4 fruit fly cellular contexts compared by ENCODE assay signal in the genomic region with DNA sequence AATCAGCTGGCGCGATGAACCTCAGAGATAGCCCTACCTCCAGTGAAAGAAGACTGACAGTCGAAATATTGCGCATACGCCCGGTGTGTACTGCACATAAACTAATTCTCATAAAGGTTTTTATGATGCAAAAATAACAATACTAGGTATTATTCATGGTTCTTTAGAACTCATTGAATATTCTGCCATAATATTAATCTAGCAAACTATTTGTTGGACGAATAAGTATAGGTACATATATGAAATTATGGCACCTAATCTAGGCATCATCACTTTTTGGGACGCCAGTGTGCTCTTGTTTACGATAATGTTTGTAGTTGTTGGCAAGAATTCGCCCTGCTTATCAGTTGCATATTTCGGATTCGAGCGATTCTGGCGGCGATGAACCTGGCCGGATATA.
TF ChIP-seq lines count a peak whose summit lies in the region.

No protein-coding gene starts in this region.

TF ChIP-seq in whole organism, adult, 20 proteins besides CTCF, POLR2A, EP300 and RAD21 (continued from another document):
- TF ChIP-seq Mnt (GFP tag; optimal IDR thresholded peaks at IDR 0.05; lab: Kevin White, UChicago) (no peak), ovo (GFP tag; optimal IDR thresholded peaks at IDR 0.05; lab: Kevin White, UChicago) (no peak)

TF ChIP-seq in whole organism, embryonic, 481 proteins besides CTCF, POLR2A, EP300 and RAD21 (continued from another document and continues in another):
- peak; percentile 47; the same call in 1 of the 2 replicates for TF ChIP-seq CG32532 (GFP tag; IDR thresholded peaks at IDR 0.05; lab: Robert Waterston, UW)
- TF ChIP-seq dysf (GFP tag; IDR thresholded peaks at IDR 0.05; lab: Robert Waterston, UW) = 0 out of 3 replicates have a peak, but pooled peaks have one; percentile 31
- no peak for TF ChIP-seq CG17829 (tag; optimal IDR thresholded peaks at IDR 0.05; lab: Kevin White, UChicago)
- TF ChIP-seq seq (GFP tag; IDR thresholded peaks at IDR 0.05; lab: Robert Waterston, UW) = peak; percentile 20; the same call in 1 of the 2 replicates
- peak; percentile 30 for TF ChIP-seq lab (GFP tag; optimal IDR thresholded peaks at IDR 0.05; lab: Kevin White, UChicago)
- TF ChIP-seq CG2678 (tag; optimal IDR thresholded peaks at IDR 0.05; lab: Kevin White, UChicago) = peak; percentile 61
- no peak for TF ChIP-seq CG9932 (GFP tag; IDR thresholded peaks at IDR 0.05; lab: Robert Waterston, UW)
- TF ChIP-seq gcm (GFP tag; optimal IDR thresholded peaks at IDR 0.05; lab: Kevin White, UChicago) = no peak
- no peak for TF ChIP-seq Bdp1 (GFP tag; optimal IDR thresholded peaks at IDR 0.05; lab: Kevin White, UChicago)
- peak; percentile 11 for TF ChIP-seq CoRest (tag; optimal IDR thresholded peaks at IDR 0.05; lab: Kevin White, UChicago)
- no peak for TF ChIP-seq pnt (GFP tag; optimal IDR thresholded peaks at IDR 0.05; lab: Kevin White, UChicago)
- TF ChIP-seq CG12071 (GFP tag; optimal IDR thresholded peaks at IDR 0.05; lab: Kevin White, UChicago) = peak; percentile 3
- TF ChIP-seq org-1 (GFP tag; optimal IDR thresholded peaks at IDR 0.05; lab: Kevin White, UChicago) = peak; percentile 4
- TF ChIP-seq CG7372 (GFP tag; IDR thresholded peaks at IDR 0.05; lab: Robert Waterston, UW) = peak; percentile 82
- TF ChIP-seq inv (GFP tag; IDR thresholded peaks at IDR 0.05; lab: Robert Waterston, UW; ENCODE audit: partially characterized antibody) = no peak
- peak; percentile 11 for TF ChIP-seq CG1603 (tag; optimal IDR thresholded peaks at IDR 0.05; lab: Kevin White, UChicago)
- TF ChIP-seq CG34422 (GFP tag; IDR thresholded peaks at IDR 0.05; lab: Robert Waterston, UW) = peak; percentile 56; the same call in 1 of the 3 replicates
- TF ChIP-seq row (GFP tag; IDR thresholded peaks at IDR 0.05; lab: Robert Waterston, UW) = peak; percentile 27; the same call in 1 of the 3 replicates
- 0 out of 2 replicates have a peak, but pooled peaks have one; percentile 4 for TF ChIP-seq bowl (GFP tag; IDR thresholded peaks at IDR 0.05; lab: Robert Waterston, UW)
- no peak for TF ChIP-seq z (GFP tag; IDR thresholded peaks at IDR 0.05; lab: Robert Waterston, UW)
- peak in 1 of 2 experiments; percentile 19 for TF ChIP-seq crp (GFP tag; optimal IDR thresholded peaks at IDR 0.05; lab: Kevin White, UChicago)
- no peak for TF ChIP-seq CG10654 (GFP tag; optimal IDR thresholded peaks at IDR 0.05; lab: Kevin White, UChicago)
- peak; percentile 3 for TF ChIP-seq CG18619 (GFP tag; optimal IDR thresholded peaks at IDR 0.05; lab: Kevin White, UChicago)
- TF ChIP-seq Sry-δ (GFP tag; optimal IDR thresholded peaks at IDR 0.05; lab: Kevin White, UChicago) = no peak
- no peak for TF ChIP-seq scrt (GFP tag; optimal IDR thresholded peaks at IDR 0.05; lab: Kevin White, UChicago)
- peak; percentile 52 for TF ChIP-seq CG15601 (tag; optimal IDR thresholded peaks at IDR 0.05; lab: Kevin White, UChicago)
- TF ChIP-seq Dbx (GFP tag; IDR thresholded peaks at IDR 0.05; lab: Robert Waterston, UW) = peak; percentile 22; the same call in 1 of the 3 replicates
- TF ChIP-seq CG14441 (GFP tag; IDR thresholded peaks at IDR 0.05; lab: Robert Waterston, UW) = 0 out of 2 replicates have a peak, but pooled peaks have one; percentile 27
- no peak for TF ChIP-seq CG30020 (tag; optimal IDR thresholded peaks at IDR 0.05; lab: Kevin White, UChicago)
- no peak for TF ChIP-seq vfl (GFP tag; optimal IDR thresholded peaks at IDR 0.05; lab: Kevin White, UChicago)
- no peak for TF ChIP-seq ttk (GFP tag; IDR thresholded peaks at IDR 0.05; lab: Robert Waterston, UW)
- 0 out of 2 replicates have a peak, but pooled peaks have one; percentile 8 for TF ChIP-seq Atf6 (GFP tag; IDR thresholded peaks at IDR 0.05; lab: Robert Waterston, UW)
- no peak for TF ChIP-seq gce (GFP tag; IDR thresholded peaks at IDR 0.05; lab: Robert Waterston, UW)
- TF ChIP-seq Dp (GFP tag; optimal IDR thresholded peaks at IDR 0.05; lab: Kevin White, UChicago) = no peak
- TF ChIP-seq CG11723 (GFP tag; optimal IDR thresholded peaks at IDR 0.05; lab: Kevin White, UChicago) = no peak
- no peak for TF ChIP-seq hkb (optimal IDR thresholded peaks at IDR 0.05; lab: Kevin White, UChicago)
- peak; percentile 34; the same call in 1 of the 2 replicates for TF ChIP-seq hkb (GFP tag; IDR thresholded peaks at IDR 0.05; lab: Robert Waterston, UW)
- TF ChIP-seq CG12744 (GFP tag; optimal IDR thresholded peaks at IDR 0.05; lab: Kevin White, UChicago) = no peak
- TF ChIP-seq CG18599 (GFP tag; optimal IDR thresholded peaks at IDR 0.05; lab: Kevin White, UChicago) = peak; percentile 46
- no peak for TF ChIP-seq CG18011 (GFP tag; optimal IDR thresholded peaks at IDR 0.05; lab: Kevin White, UChicago)

TF ChIP-seq in whole organism, prepupa, 60 proteins besides CTCF, POLR2A, EP300 and RAD21 (continued from another document):
- TF ChIP-seq fd85E (GFP tag; optimal IDR thresholded peaks at IDR 0.05; lab: Kevin White, UChicago) = no peak
- TF ChIP-seq esn (GFP tag; optimal IDR thresholded peaks at IDR 0.05; lab: Kevin White, UChicago) = peak; percentile 83
- peak; percentile 53 for TF ChIP-seq Sox14 (GFP tag; optimal IDR thresholded peaks at IDR 0.05; lab: Kevin White, UChicago)
- peak; percentile 80 for TF ChIP-seq Sox102F (GFP tag; optimal IDR thresholded peaks at IDR 0.05; lab: Kevin White, UChicago)
- no peak for TF ChIP-seq Ets96B (tag; optimal IDR thresholded peaks at IDR 0.05; lab: Kevin White, UChicago)
- no peak for TF ChIP-seq fd59A (GFP tag; optimal IDR thresholded peaks at IDR 0.05; lab: Kevin White, UChicago)
- no peak for TF ChIP-seq fkh (GFP tag; optimal IDR thresholded peaks at IDR 0.05; lab: Kevin White, UChicago)
- TF ChIP-seq CG16779 (tag; optimal IDR thresholded peaks at IDR 0.05; lab: Kevin White, UChicago) = no peak
- TF ChIP-seq CG10669 (GFP tag; optimal IDR thresholded peaks at IDR 0.05; lab: Kevin White, UChicago) = no peak
- TF ChIP-seq Met (GFP tag; optimal IDR thresholded peaks at IDR 0.05; lab: Kevin White, UChicago) = peak; percentile 71
- TF ChIP-seq topi (GFP tag; optimal IDR thresholded peaks at IDR 0.05; lab: Kevin White, UChicago) = peak; percentile 73
- no peak for TF ChIP-seq CG6276 (GFP tag; optimal IDR thresholded peaks at IDR 0.05; lab: Kevin White, UChicago)
- TF ChIP-seq net (GFP tag; optimal IDR thresholded peaks at IDR 0.05; lab: Kevin White, UChicago) = peak; percentile 42
- TF ChIP-seq CG15336 (GFP tag; IDR thresholded peaks at IDR 0.05; lab: Robert Waterston, UW) = peak; percentile 23; the same call in 1 of the 2 replicates
- TF ChIP-seq CG6792 (GFP tag; optimal IDR thresholded peaks at IDR 0.05; lab: Kevin White, UChicago) = peak; percentile 65
- TF ChIP-seq Sox15 (GFP tag; optimal IDR thresholded peaks at IDR 0.05; lab: Kevin White, UChicago) = peak; percentile 32
- TF ChIP-seq Eip78C (GFP tag; lab: Kevin White, UChicago) = peak; percentile 77
- peak; percentile 54 for TF ChIP-seq OdsH (GFP tag; optimal IDR thresholded peaks at IDR 0.05; lab: Kevin White, UChicago)
- 0 out of 2 replicates have a peak, but pooled peaks have one; percentile 27 for TF ChIP-seq Gug (GFP tag; IDR thresholded peaks at IDR 0.05; lab: Robert Waterston, UW)
- TF ChIP-seq Blimp-1 (GFP tag; optimal IDR thresholded peaks at IDR 0.05; lab: Kevin White, UChicago) = no peak
- TF ChIP-seq Ets21C (GFP tag; optimal IDR thresholded peaks at IDR 0.05; lab: Kevin White, UChicago) = peak; percentile 60
- TF ChIP-seq CG3032 (tag; optimal IDR thresholded peaks at IDR 0.05; lab: Kevin White, UChicago) = no peak
- TF ChIP-seq vri (GFP tag; optimal IDR thresholded peaks at IDR 0.05; lab: Kevin White, UChicago) = peak; percentile 59
- peak; percentile 45 for TF ChIP-seq Eip75B (GFP tag; optimal IDR thresholded peaks at IDR 0.05; lab: Kevin White, UChicago)
- TF ChIP-seq CG11762 (GFP tag; optimal IDR thresholded peaks at IDR 0.05; lab: Kevin White, UChicago; ENCODE audit: insufficient read depth) = peak; percentile 32
- TF ChIP-seq Smox (GFP tag; optimal IDR thresholded peaks at IDR 0.05; lab: Kevin White, UChicago) = peak; percentile 75
- peak; percentile 35 for TF ChIP-seq acj6 (GFP tag; optimal IDR thresholded peaks at IDR 0.05; lab: Kevin White, UChicago)
- TF ChIP-seq ss (GFP tag; optimal IDR thresholded peaks at IDR 0.05; lab: Kevin White, UChicago) = no peak
- peak; percentile 72 for TF ChIP-seq Eip93F (GFP tag; optimal IDR thresholded peaks at IDR 0.05; lab: Kevin White, UChicago)
- peak; percentile 1 for TF ChIP-seq CG10631 (GFP tag; optimal IDR thresholded peaks at IDR 0.05; lab: Kevin White, UChicago)
- TF ChIP-seq Hr4 (GFP tag; optimal IDR thresholded peaks at IDR 0.05; lab: Kevin White, UChicago) = peak; percentile 28
- TF ChIP-seq eg (GFP tag; IDR thresholded peaks at IDR 0.05; lab: Robert Waterston, UW) = no peak
- TF ChIP-seq pdm3 (GFP tag; optimal IDR thresholded peaks at IDR 0.05; lab: Kevin White, UChicago) = peak; percentile 50
- peak; percentile 79 for TF ChIP-seq lz (GFP tag; optimal IDR thresholded peaks at IDR 0.05; lab: Kevin White, UChicago)
- no peak for TF ChIP-seq CG9139 (GFP tag; optimal IDR thresholded peaks at IDR 0.05; lab: Kevin White, UChicago)
- no peak for TF ChIP-seq CG8119 (GFP tag; IDR thresholded peaks at IDR 0.05; lab: Robert Waterston, UW)
- peak in 1 of 2 experiments; percentile 32 for TF ChIP-seq salr (GFP tag; optimal IDR thresholded peaks at IDR 0.05; lab: Kevin White, UChicago)
- TF ChIP-seq Lpt (GFP tag; optimal IDR thresholded peaks at IDR 0.05; lab: Kevin White, UChicago) = no peak
- no peak for TF ChIP-seq Hr38 (GFP tag; optimal IDR thresholded peaks at IDR 0.05; lab: Kevin White, UChicago)
- TF ChIP-seq dsx (GFP tag; optimal IDR thresholded peaks at IDR 0.05; lab: Kevin White, UChicago; ENCODE audit: poor library complexity, severe bottlenecking) = no peak
- TF ChIP-seq CG4318 (GFP tag; optimal IDR thresholded peaks at IDR 0.05; lab: Kevin White, UChicago) = no peak

TF ChIP-seq in whole organism, wandering third instar larva, 38 proteins besides CTCF, POLR2A, EP300 and RAD21 (continued from another document):
- TF ChIP-seq Hr78 (GFP tag; optimal IDR thresholded peaks at IDR 0.05; lab: Kevin White, UChicago) = no peak
- no peak for TF ChIP-seq Myc (optimal IDR thresholded peaks at IDR 0.05; lab: Kevin White, UChicago)
- no peak for TF ChIP-seq CG9705 (GFP tag; optimal IDR thresholded peaks at IDR 0.05; lab: Kevin White, UChicago)
- no peak for TF ChIP-seq pan (optimal IDR thresholded peaks at IDR 0.05; lab: Kevin White, UChicago)
- no peak for TF ChIP-seq Vsx2 (GFP tag; optimal IDR thresholded peaks at IDR 0.05; lab: Kevin White, UChicago; ENCODE audit: partially characterized antibody)
- TF ChIP-seq tai (GFP tag; optimal IDR thresholded peaks at IDR 0.05; lab: Kevin White, UChicago) = peak; percentile 80
- peak; percentile 4 for TF ChIP-seq Jra (GFP tag; optimal IDR thresholded peaks at IDR 0.05; lab: Kevin White, UChicago)
TF ChIP-seq in whole organism, wandering third instar larva: peak in this region for 17.
